Worm (Caenorhabditis elegans) whole organism, early embryonic: ENCODE measurements around the gene Y54G2A.38.
"Not testable (repeated sequence)": the region's sequence is repeated elsewhere in the genome, so short reads cannot be mapped to it uniquely, and the experiment has no call there.

Experiments
- B0310.2 ChIP-seq: sonication (generic microtip); optimal IDR thresholded peaks from 2 replicates; lab custom pipeline; 2016; ENCODE audit warnings: mild to moderate bottlenecking, missing genetic modification characterization, missing compliant biosample characterization
- F13C5.2 ChIP-seq: sonication (generic microtip); optimal IDR thresholded peaks from 2 replicates; lab custom pipeline; 2017; ENCODE audit warnings: mild to moderate bottlenecking, missing genetic modification characterization, inconsistent platforms, missing compliant biosample characterization
- aly-1 ChIP-seq: sonication (generic microtip); optimal IDR thresholded peaks from 2 replicates; lab custom pipeline; 2016; ENCODE audit warnings: missing genetic modification characterization, missing compliant biosample characterization
- ama-1 ChIP-seq: fragments of 150-350 bp; optimal IDR thresholded peaks from 2 replicates; lab custom pipeline; 2014
- ceh-13 ChIP-seq: fragments of 200-800 bp; sonication (Bioruptor generic); optimal IDR thresholded peaks from 2 replicates; lab custom pipeline; 2018; ENCODE audit warnings: mild to moderate bottlenecking, missing genetic modification characterization, missing compliant biosample characterization
- ceh-36 ChIP-seq: sonication (generic microtip); optimal IDR thresholded peaks from 2 replicates; lab custom pipeline; 2016; ENCODE audit warnings: missing genetic modification characterization, inconsistent platforms, missing compliant biosample characterization
- ets-7 ChIP-seq: sonication (generic microtip); optimal IDR thresholded peaks from 2 replicates; lab custom pipeline; 2016; ENCODE audit warnings: missing genotype, missing genetic modification characterization, missing compliant biosample characterization
- flt-1 ChIP-seq: fragments of 200-800 bp; sonication (Bioruptor generic); IDR thresholded peaks from 2 replicates; pipeline ENCODE4 v1.3.6; 2022; ENCODE audit warnings: missing genetic modification characterization, missing compliant biosample characterization
- hmbx-1 ChIP-seq: sonication (generic microtip); optimal IDR thresholded peaks from 2 replicates; lab custom pipeline; 2016; ENCODE audit warnings: mild to moderate bottlenecking, missing genetic modification characterization, missing compliant biosample characterization
- hmg-4 ChIP-seq: fragments of 200-800 bp; sonication (Bioruptor generic); optimal IDR thresholded peaks from 2 replicates; lab custom pipeline; 2018; ENCODE audit warnings: mild to moderate bottlenecking, missing genetic modification characterization, missing compliant biosample characterization
- hnd-1 ChIP-seq: sonication (generic microtip); optimal IDR thresholded peaks from 2 replicates; lab custom pipeline; 2016; ENCODE audit warnings: missing genetic modification characterization, missing compliant biosample characterization
- pes-1 ChIP-seq: fragments of 200-800 bp; sonication (Bioruptor generic); IDR thresholded peaks from 2 replicates; pipeline ENCODE4 v1.3.6; 2022; ENCODE audit warnings: missing genetic modification reagents, missing genetic modification characterization, missing compliant biosample characterization
- scrt-1 ChIP-seq: fragments of 200-800 bp; sonication (Bioruptor generic); IDR thresholded peaks from 2 replicates; pipeline ENCODE4 v1.3.6; 2022; ENCODE audit warnings: missing genetic modification characterization, missing compliant biosample characterization
- sea-1 ChIP-seq: fragments of 200-800 bp; sonication (Bioruptor generic); conservative IDR thresholded peaks from 2 replicates; pipeline ENCODE4 v1.3.6; 2022; ENCODE audit warnings: missing genetic modification characterization, missing compliant biosample characterization
- tbx-11 ChIP-seq: fragments of 200-800 bp; sonication (Bioruptor generic); IDR thresholded peaks from 2 replicates; pipeline ENCODE4 v1.3.6; 2022; ENCODE audit warnings: missing genetic modification characterization, missing compliant biosample characterization
- tbx-37 ChIP-seq: fragments of 200-800 bp; sonication (Bioruptor generic); conservative IDR thresholded peaks from 2 replicates; pipeline ENCODE4 v1.3.6; 2022; ENCODE audit warnings: missing genetic modification reagents, missing genetic modification characterization, missing compliant biosample characterization
- tra-4 ChIP-seq: sonication (generic microtip); optimal IDR thresholded peaks from 2 replicates; lab custom pipeline; 2017; ENCODE audit warnings: missing genetic modification characterization, missing compliant biosample characterization

The Y54G2A.38 gene

ce11 chrIV:2759163-2759562 is at the start of gene Y54G2A.38:
Y54G2A.38 (plus strand) TSS chrIV:2759463.
- no peak for TF ChIP-seq flt-1 (GFP tag; lab: Robert Waterston, UW)

- TF ChIP-seq pes-1 (GFP tag; lab: Robert Waterston, UW) (no peak), aly-1 (tag; lab: Kevin White, UChicago) (no peak), hnd-1 (tag; lab: Kevin White, UChicago) (no peak), ets-7 (tag; lab: Kevin White, UChicago) (no peak), flt-1 (GFP tag; lab: Robert Waterston, UW) (no peak), tra-4 (no peak), hmbx-1 (tag; lab: Kevin White, UChicago) (no peak), ceh-13 (GFP tag; lab: Kevin White, UChicago) (no peak), F13C5.2 (no peak), ama-1 (no peak), ceh-36 (tag; lab: Kevin White, UChicago) (no peak), tbx-11 (GFP tag; lab: Robert Waterston, UW) (no peak), tbx-37 (GFP tag; lab: Robert Waterston, UW) (no peak), sea-1 (GFP tag; lab: Robert Waterston, UW) (no peak), hmg-4 (GFP tag; lab: Kevin White, UChicago) (no peak), scrt-1 (GFP tag; lab: Robert Waterston, UW) (no peak), B0310.2 (tag; lab: Kevin White, UChicago) (no peak)
Measured at ce11 chrIV:2709590-2710201, 49.6 kb upstream of the Y54G2A.38 start.

- TF ChIP-seq tbx-37 (GFP tag; lab: Robert Waterston, UW) (no peak), flt-1 (GFP tag; lab: Robert Waterston, UW) (no peak), B0310.2 (tag; lab: Kevin White, UChicago) (no peak), tra-4 (no peak), hmbx-1 (tag; lab: Kevin White, UChicago) (no peak), pes-1 (GFP tag; lab: Robert Waterston, UW) (no peak), ceh-13 (GFP tag; lab: Kevin White, UChicago) (no peak), hnd-1 (tag; lab: Kevin White, UChicago) (no peak)
Measured at ce11 chrIV:2710203-2710935, 48.9 kb upstream of the Y54G2A.38 start, which contains the start of gene Y94H6A.10. Y94H6A.10 (minus strand) TSS chrIV:2710666.

- no peak for TF ChIP-seq tbx-11 (GFP tag; lab: Robert Waterston, UW)
- TF ChIP-seq ceh-13 (GFP tag; lab: Kevin White, UChicago), result no peak
- TF ChIP-seq F13C5.2, result no peak
- no peak for TF ChIP-seq tbx-37 (GFP tag; lab: Robert Waterston, UW)
- no peak for TF ChIP-seq ama-1
- TF ChIP-seq ets-7 (tag; lab: Kevin White, UChicago), result no peak
- TF ChIP-seq B0310.2 (tag; lab: Kevin White, UChicago), result no peak
- TF ChIP-seq hmg-4 (GFP tag; lab: Kevin White, UChicago), result no peak
- no peak for TF ChIP-seq flt-1 (GFP tag; lab: Robert Waterston, UW)
- TF ChIP-seq scrt-1 (GFP tag; lab: Robert Waterston, UW), result no peak
- no peak for TF ChIP-seq aly-1 (tag; lab: Kevin White, UChicago)
- no peak for TF ChIP-seq ceh-36 (tag; lab: Kevin White, UChicago)
Measured at ce11 chrIV:2711122-2711669, 48.1 kb upstream of the Y54G2A.38 start.

- TF ChIP-seq hnd-1 (tag; lab: Kevin White, UChicago) (no peak), B0310.2 (tag; lab: Kevin White, UChicago) (no peak), ama-1 (no peak), sea-1 (GFP tag; lab: Robert Waterston, UW) (no peak)
Measured at ce11 chrIV:2712935-2713334, 46.3 kb upstream of the Y54G2A.38 start, which contains the start of gene Y94H6A.12. Y94H6A.12 (minus strand) TSS chrIV:2713035.

ce11 chrIV:2716474-2716873 is 42.8 kb upstream of the Y54G2A.38 start, which contains the start of gene Y94H6A.7:
Y94H6A.7 (minus strand) TSS chrIV:2716574.
- not testable (repeated sequence) for TF ChIP-seq hnd-1 (tag; lab: Kevin White, UChicago); ceh-36 (tag; lab: Kevin White, UChicago); tbx-11 (GFP tag; lab: Robert Waterston, UW)

- TF ChIP-seq ama-1; sea-1 (GFP tag; lab: Robert Waterston, UW); hmg-4 (GFP tag; lab: Kevin White, UChicago): not testable (repeated sequence)
Measured at ce11 chrIV:2719734-2720133, 39.5 kb upstream of the Y54G2A.38 start, which contains the start of gene ndua-12. ndua-12 (minus strand) TSS chrIV:2719834.

ce11 chrIV:2725784-2726183 is 33.5 kb upstream of the Y54G2A.38 start, which contains the start of gene ubxn-2:
ubxn-2 (minus strand) TSS chrIV:2725819.
- TF ChIP-seq tbx-37 (GFP tag; lab: Robert Waterston, UW) (peak; percentile 50), hmg-4 (GFP tag; lab: Kevin White, UChicago) (no peak), tra-4 (no peak), F13C5.2 (peak; percentile 58), ceh-36 (tag; lab: Kevin White, UChicago) (no peak)
